Worm (Caenorhabditis elegans): ENCODE data around the gene chat-1.
A peak's percentile ranks its signal among the peaks of the same experiment; 100 is the strongest.

Gene chat-1

ce11 chrIV:4459342-4459741, 12.2 kb downstream of the chat-1 start:
- TF ChIP-seq egl-18 (GFP tag; IDR thresholded peaks at IDR 0.05) (0 out of 2 replicates have a peak, but pooled peaks have one; percentile 60), nfyb-1 (GFP tag; IDR thresholded peaks at IDR 0.05) (0 out of 2 replicates have a peak, but pooled peaks have one; percentile 41), chd-7 (tag; optimal IDR thresholded peaks at IDR 0.05) (no peak)

ce11 chrIV:4463132-4463531, 16.0 kb downstream of the chat-1 start, which contains the start of gene M01H9.2:
M01H9.2 (minus strand) TSS chrIV:4463232.
- TF ChIP-seq hmg-1.2 (GFP tag; IDR thresholded peaks at IDR 0.05) (peak; percentile 39; the same call in 1 of the 2 replicates), pha-4 (tag; optimal IDR thresholded peaks at IDR 0.05) (no peak), B0019.2 (GFP tag; conservative IDR thresholded peaks at IDR 0.05) (no peak)

- TF ChIP-seq xnd-1 (tag; optimal IDR thresholded peaks at IDR 0.05) (no peak), hsf-1 (GFP tag; IDR thresholded peaks at IDR 0.05) (no peak), nhr-27 (tag; optimal IDR thresholded peaks at IDR 0.05) (no peak), Y79H2A.3 (GFP tag; conservative IDR thresholded peaks at IDR 0.05) (no peak), K11D2.4 (GFP tag; IDR thresholded peaks at IDR 0.05) (no peak), sdz-38 (tag; optimal IDR thresholded peaks at IDR 0.05) (no peak), dpl-1 (GFP tag; optimal IDR thresholded peaks at IDR 0.05) (no peak), F57C9.4 (tag; optimal IDR thresholded peaks at IDR 0.05) (no peak), B0336.3 (GFP tag; IDR thresholded peaks at IDR 0.05) (no peak), ceh-91 (GFP tag; IDR thresholded peaks at IDR 0.05) (no peak), ztf-28 (GFP tag; IDR thresholded peaks at IDR 0.05) (no peak), tlf-1 (GFP tag; optimal IDR thresholded peaks at IDR 0.05) (no peak), tbp1 (GFP tag; optimal IDR thresholded peaks at IDR 0.05) (no peak), attf-3 (GFP tag; conservative IDR thresholded peaks at IDR 0.05) (no peak)
These were observed 18.1 kb downstream of the chat-1 start, which contains the start of gene M01H9.5 for ce11 chrIV:4465184-4465583. M01H9.5 (plus strand) TSS chrIV:4465484.

ce11 chrIV:4468046-4468727, 21.1 kb downstream of the chat-1 start:
- no peak for TF ChIP-seq unc-62 (GFP tag; optimal IDR thresholded peaks at IDR 0.05)
- peak; percentile 42 for TF ChIP-seq ets-4 (GFP tag; optimal IDR thresholded peaks at IDR 0.05)
- peak; percentile 41 for TF ChIP-seq K12H6.12 (tag; optimal IDR thresholded peaks at IDR 0.05)
- no peak for TF ChIP-seq gei-17 (GFP tag; optimal IDR thresholded peaks at IDR 0.05)
- TF ChIP-seq lsy-27 (tag; optimal IDR thresholded peaks at IDR 0.05; ENCODE audit: borderline replicate concordance, insufficient read depth) = no peak
- peak; percentile 53 for TF ChIP-seq hsf-1 (GFP tag; IDR thresholded peaks at IDR 0.05)
- peak; percentile 41; the same call in 1 of the 2 replicates for TF ChIP-seq K11D2.4 (GFP tag; IDR thresholded peaks at IDR 0.05)
- TF ChIP-seq ceh-40 (GFP tag; IDR thresholded peaks at IDR 0.05) = no peak
- TF ChIP-seq ceh-91 (GFP tag; IDR thresholded peaks at IDR 0.05) = peak; percentile 57
- TF ChIP-seq mes-4 (tag; optimal IDR thresholded peaks at IDR 0.05) = peak; percentile 8
- no peak for TF ChIP-seq ztf-25 (GFP tag; IDR thresholded peaks at IDR 0.05)
- TF ChIP-seq lin-54 (GFP tag; optimal IDR thresholded peaks at IDR 0.05) = peak; percentile 54
- no peak for TF ChIP-seq F55B11.4 (tag; optimal IDR thresholded peaks at IDR 0.05; ENCODE audit: borderline replicate concordance, insufficient read depth)
- TF ChIP-seq dox-1 (GFP tag; IDR thresholded peaks at IDR 0.05) = peak; percentile 60; the same call in 1 of the 2 replicates
- TF ChIP-seq nfyb-1 (GFP tag; IDR thresholded peaks at IDR 0.05) = 0 out of 2 replicates have a peak, but pooled peaks have one; percentile 21
- TF ChIP-seq athp-1 (tag; optimal IDR thresholded peaks at IDR 0.05) = peak; percentile 75
- no peak for TF ChIP-seq lag-1 (GFP tag; IDR thresholded peaks at IDR 0.05)
- TF ChIP-seq F10E7.11 (tag; optimal IDR thresholded peaks at IDR 0.05) = no peak
- no peak for TF ChIP-seq ztf-28 (GFP tag; IDR thresholded peaks at IDR 0.05)
- no peak for TF ChIP-seq snpc-3.4 (tag; optimal IDR thresholded peaks at IDR 0.05)
- TF ChIP-seq ceh-27 (GFP tag; optimal IDR thresholded peaks at IDR 0.05) = peak; percentile 38
- TF ChIP-seq lsl-1 (GFP tag; optimal IDR thresholded peaks at IDR 0.05) = peak; percentile 92
- no peak for TF ChIP-seq F57A8.1 (GFP tag; optimal IDR thresholded peaks at IDR 0.05)
- TF ChIP-seq F49E8.2 (tag; optimal IDR thresholded peaks at IDR 0.05; ENCODE audit: insufficient read depth) = peak; percentile 67
- peak; percentile 85 for TF ChIP-seq B0336.3 (GFP tag; IDR thresholded peaks at IDR 0.05)
- peak; percentile 69 for TF ChIP-seq chd-7 (tag; optimal IDR thresholded peaks at IDR 0.05)
- peak; percentile 67 for TF ChIP-seq xnd-1 (tag; optimal IDR thresholded peaks at IDR 0.05)
- no peak for TF ChIP-seq nfya-2 (GFP tag; IDR thresholded peaks at IDR 0.05)
- no peak for TF ChIP-seq ceh-58 (GFP tag; IDR thresholded peaks at IDR 0.05)

All from whole organism, young adult.